Worm (Caenorhabditis elegans) whole organism, late embryonic: ENCODE measurements around the gene aipl-1.

Experiments
- ama-1 ChIP-seq: fragments of 150-350 bp; optimal IDR thresholded peaks from 2 replicates; lab custom pipeline; 2014
- ceh-22 ChIP-seq: sonication (generic microtip); optimal IDR thresholded peaks from 2 replicates; lab custom pipeline; 2017; ENCODE audit warnings: missing biosample characterization, missing genetic modification characterization
- ceh-34 ChIP-seq: sonication (generic microtip); optimal IDR thresholded peaks from 2 replicates; lab custom pipeline; 2016; ENCODE audit warnings: mild to moderate bottlenecking, missing genetic modification characterization, missing compliant biosample characterization
- hlh-6 ChIP-seq: sonication (generic microtip); optimal IDR thresholded peaks from 2 replicates; lab custom pipeline; 2016; ENCODE audit warnings: missing genotype, missing genetic modification characterization, missing compliant biosample characterization
- pha-2 ChIP-seq: sonication (generic microtip); optimal IDR thresholded peaks from 2 replicates; lab custom pipeline; 2017; ENCODE audit warnings: mild to moderate bottlenecking, missing genetic modification characterization, missing compliant biosample characterization
- pqm-1 ChIP-seq: sonication (generic microtip); optimal IDR thresholded peaks from 2 replicates; lab custom pipeline; 2016; ENCODE audit warnings: missing genetic modification characterization, missing compliant biosample characterization
- sox-2 ChIP-seq: fragments of 200-800 bp; sonication (Bioruptor generic); IDR thresholded peaks from 2 replicates; pipeline ENCODE4 v1.3.6; 2022; ENCODE audit warnings: missing genetic modification reagents, missing genetic modification characterization, missing compliant biosample characterization

ce11 chrV:15184097-15185040 lies 47.8 kb upstream of the aipl-1 start, which contains the start of gene Y75B12B.1:
- no peak for TF ChIP-seq hlh-6 (tag; lab: Kevin White, UChicago)
- TF ChIP-seq ama-1 (lab: Kevin White, UChicago) = no peak
- no peak for TF ChIP-seq pqm-1
- TF ChIP-seq ceh-22 (tag; lab: Kevin White, UChicago) = no peak
- TF ChIP-seq sox-2 (GFP tag; lab: Robert Waterston, UW) = no peak
- no peak for TF ChIP-seq pha-2
- TF ChIP-seq ceh-34 = no peak
